Fruit fly (Drosophila melanogaster): Measurements from ENCODE around the gene Adk2.

The Adk2 gene

DNA sequence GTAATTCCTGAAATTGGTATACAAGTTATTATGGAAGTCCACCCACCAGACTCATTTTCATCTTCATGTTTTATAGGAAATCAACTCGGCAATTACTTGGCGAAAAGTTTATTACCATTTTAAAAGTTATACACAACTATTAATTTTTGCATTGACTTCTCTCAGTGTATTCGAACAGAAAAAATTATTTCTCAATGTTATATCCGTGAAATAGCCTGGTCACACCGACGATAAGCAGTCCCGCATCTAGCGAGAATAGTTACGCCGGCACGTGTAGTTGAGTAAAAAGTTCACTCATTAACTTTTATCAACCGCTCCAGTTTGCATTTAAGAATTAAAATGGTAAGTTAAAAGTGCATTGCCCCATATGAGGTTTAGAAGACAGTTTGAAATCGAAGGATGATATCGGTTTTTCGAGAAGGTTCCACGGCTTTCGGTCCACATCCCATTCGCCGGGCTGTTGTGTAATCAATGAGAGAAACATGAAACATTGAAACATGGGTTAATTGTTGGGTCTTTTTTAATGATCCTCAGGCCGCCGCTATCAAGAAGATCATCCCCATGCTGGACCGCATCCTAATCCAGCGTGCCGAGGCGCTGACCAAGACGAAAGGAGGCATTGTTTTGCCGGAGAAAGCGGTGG lies 6.5 kb downstream of the Adk2 start, which contains the start of gene CG11267 (continued):
- TF ChIP-seq CG10209 (GFP tag; optimal IDR thresholded peaks at IDR 0.05), result peak; percentile 75
- TF ChIP-seq phol (tag; optimal IDR thresholded peaks at IDR 0.05), result peak; percentile 90
- TF ChIP-seq CG31224 (GFP tag; IDR thresholded peaks at IDR 0.05), result peak; percentile 87
- peak; percentile 75 for TF ChIP-seq mam (GFP tag; optimal IDR thresholded peaks at IDR 0.05)
- peak; percentile 71; the same call in 2 of the 3 replicates for TF ChIP-seq CG14050 (GFP tag; IDR thresholded peaks at IDR 0.05)
- peak; percentile 90 for TF ChIP-seq Drgx (GFP tag; IDR thresholded peaks at IDR 0.05)
- no peak for TF ChIP-seq mld (GFP tag; IDR thresholded peaks at IDR 0.05; ENCODE audit: partially characterized antibody)
- TF ChIP-seq danr (GFP tag; IDR thresholded peaks at IDR 0.05), result peak; percentile 78; the same call in 1 of the 2 replicates
- peak; percentile 49 for TF ChIP-seq CG2116 (GFP tag; optimal IDR thresholded peaks at IDR 0.05)
- TF ChIP-seq Hsf (GFP tag; optimal IDR thresholded peaks at IDR 0.05), result peak; percentile 82
- TF ChIP-seq Fer3 (tag; optimal IDR thresholded peaks at IDR 0.05), result peak; percentile 93
- peak; percentile 53; the same call in 1 of the 3 replicates for TF ChIP-seq zen2 (GFP tag; IDR thresholded peaks at IDR 0.05; ENCODE audit: partially characterized antibody)
- no peak for TF ChIP-seq CG8478 (optimal IDR thresholded peaks at IDR 0.05)
- TF ChIP-seq CG32532 (GFP tag; IDR thresholded peaks at IDR 0.05), result peak; percentile 95
- peak; percentile 62 for TF ChIP-seq Chrac-16 (GFP tag; optimal IDR thresholded peaks at IDR 0.05)
- TF ChIP-seq NC2β (GFP tag; optimal IDR thresholded peaks at IDR 0.05), result peak; percentile 30
- TF ChIP-seq CG5180 (GFP tag; optimal IDR thresholded peaks at IDR 0.05), result peak; percentile 71
- TF ChIP-seq sim (GFP tag; IDR thresholded peaks at IDR 0.05), result peak; percentile 82
- TF ChIP-seq CG8924 (tag; optimal IDR thresholded peaks at IDR 0.05), result peak; percentile 81
- TF ChIP-seq CG18599 (GFP tag; optimal IDR thresholded peaks at IDR 0.05), result peak; percentile 92
- peak; percentile 70 for TF ChIP-seq CG17612 (GFP tag; IDR thresholded peaks at IDR 0.05)
- TF ChIP-seq GATAe (GFP tag; conservative IDR thresholded peaks at IDR 0.05), result peak; percentile 76
- peak; percentile 85 for TF ChIP-seq CG4424 (GFP tag; optimal IDR thresholded peaks at IDR 0.05)
- TF ChIP-seq ewg (GFP tag; optimal IDR thresholded peaks at IDR 0.05), result peak; percentile 58
- peak; percentile 72 for TF ChIP-seq CG18476 (GFP tag; optimal IDR thresholded peaks at IDR 0.05)
- TF ChIP-seq CG15479 (GFP tag; optimal IDR thresholded peaks at IDR 0.05), result no peak
- TF ChIP-seq lilli (GFP tag; optimal IDR thresholded peaks at IDR 0.05), result peak; percentile 85
- peak; percentile 91 for TF ChIP-seq Rx (GFP tag; IDR thresholded peaks at IDR 0.05)
- TF ChIP-seq NK7.1 (GFP tag; optimal IDR thresholded peaks at IDR 0.05), result peak; percentile 71
- TF ChIP-seq otp (GFP tag; IDR thresholded peaks at IDR 0.05), result peak; percentile 94
- no peak for TF ChIP-seq Trl (optimal IDR thresholded peaks at IDR 0.05)
- peak; percentile 90 for TF ChIP-seq Trl (GFP tag; optimal IDR thresholded peaks at IDR 0.05)
- TF ChIP-seq vvl (GFP tag; IDR thresholded peaks at IDR 0.05), result peak; percentile 96
- peak; percentile 84 for TF ChIP-seq Max (GFP tag; optimal IDR thresholded peaks at IDR 0.05)
- peak; percentile 84 for TF ChIP-seq CG6813 (GFP tag; optimal IDR thresholded peaks at IDR 0.05)
- TF ChIP-seq CG12155 (GFP tag; optimal IDR thresholded peaks at IDR 0.05), result peak; percentile 68
- TF ChIP-seq CG15514 (GFP tag; optimal IDR thresholded peaks at IDR 0.05), result peak; percentile 77
- TF ChIP-seq CG7745 (tag; optimal IDR thresholded peaks at IDR 0.05), result no peak
- peak; percentile 48 for TF ChIP-seq CG2875 (GFP tag; optimal IDR thresholded peaks at IDR 0.05)
- TF ChIP-seq lmd (GFP tag; IDR thresholded peaks at IDR 0.05), result peak; percentile 85
- peak; percentile 66 to 78 for TF ChIP-seq bsh (GFP tag; optimal IDR thresholded peaks at IDR 0.05)
- TF ChIP-seq chm (GFP tag; IDR thresholded peaks at IDR 0.05), result no peak; the same call in 1 of the 2 replicates
- TF ChIP-seq B-H2 (GFP tag; optimal IDR thresholded peaks at IDR 0.05), result peak; percentile 39
- TF ChIP-seq Antp (GFP tag; optimal IDR thresholded peaks at IDR 0.05), result peak; percentile 69
- TF ChIP-seq gro (GFP tag; optimal IDR thresholded peaks at IDR 0.05), result peak; percentile 67
- TF ChIP-seq CG6854 (GFP tag; optimal IDR thresholded peaks at IDR 0.05), result peak; percentile 77
- TF ChIP-seq CG4282 (GFP tag; optimal IDR thresholded peaks at IDR 0.05), result peak; percentile 60
- TF ChIP-seq CkIIα-i1 (GFP tag; IDR thresholded peaks at IDR 0.05), result peak; percentile 55; the same call in 1 of the 2 replicates
- TF ChIP-seq CG4820 (GFP tag; optimal IDR thresholded peaks at IDR 0.05), result peak; percentile 85
- TF ChIP-seq CG10543 (GFP tag; optimal IDR thresholded peaks at IDR 0.05), result peak; percentile 91
